Worm (Caenorhabditis elegans): ENCODE data around the gene W09D6.5.

DNA sequence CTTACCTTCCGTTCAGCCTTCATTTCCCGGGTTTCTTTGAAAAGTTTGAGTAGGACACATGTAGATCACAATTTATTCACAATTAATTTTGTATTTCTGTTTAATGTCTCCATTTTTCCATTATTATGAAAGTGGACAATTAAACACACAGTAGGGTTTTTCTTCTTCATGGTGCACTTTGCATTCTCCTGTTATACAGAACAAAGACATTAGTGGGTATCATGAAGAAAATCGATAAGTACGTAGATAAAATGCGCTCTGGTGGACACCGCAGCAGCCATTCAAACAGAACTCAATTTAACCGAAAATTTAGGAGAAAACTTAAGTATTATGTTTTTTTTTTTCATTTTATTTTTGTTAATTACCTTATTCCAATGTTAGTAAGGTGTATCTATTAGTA, 41.1 kb downstream of the W09D6.5 start:
- TF ChIP-seq snpc-4 (tag; optimal IDR thresholded peaks at IDR 0.05), result no peak
- no peak for TF ChIP-seq ama-1 (optimal IDR thresholded peaks at IDR 0.05)
- TF ChIP-seq nhr-12 (tag; optimal IDR thresholded peaks at IDR 0.05), result no peak
- TF ChIP-seq nhr-25 (tag; optimal IDR thresholded peaks at IDR 0.05), result no peak
- TF ChIP-seq fos-1 (tag; optimal IDR thresholded peaks at IDR 0.05), result no peak
- no peak for TF ChIP-seq unc-62 (GFP tag; optimal IDR thresholded peaks at IDR 0.05)
- no peak for TF ChIP-seq pqm-1 (tag; optimal IDR thresholded peaks at IDR 0.05)

Measured in whole organism, L3 larva.